Fruit fly (Drosophila melanogaster) whole organism, embryonic: ENCODE data around the gene CG15891.

ENCODE experiments used
- Atf3 ChIP-seq: fragments of 200-800 bp; sonication (Bioruptor generic); optimal IDR thresholded peaks from 3 replicates; lab custom pipeline; 2016; ENCODE audit warnings: missing biosample characterization, missing genetic modification characterization
- CG10209 ChIP-seq: fragments of 200-800 bp; sonication (Bioruptor generic); optimal IDR thresholded peaks from 3 replicates; lab custom pipeline; 2017; ENCODE audit warnings: missing biosample characterization, mild to moderate bottlenecking, missing genetic modification characterization, missing genetic modification reagents
- CG11093 ChIP-seq: fragments of 200-800 bp; sonication (Bioruptor generic); IDR thresholded peaks from 3 replicates; pipeline ENCODE4 v1.3.6; 2022; ENCODE audit warnings: missing biosample characterization, missing genetic modification characterization
- CG11560 ChIP-seq: fragments of 200-800 bp; sonication (Bioruptor generic); IDR thresholded peaks from 3 replicates; pipeline ENCODE4 v1.3.6; 2022; ENCODE audit warnings: missing biosample characterization, missing genetic modification characterization
- CG13287 ChIP-seq: fragments of 200-800 bp; sonication (Bioruptor generic); IDR thresholded peaks from 2 replicates; pipeline ENCODE4 v1.3.6; 2022; ENCODE audit warnings: missing biosample characterization, missing genetic modification characterization; ENCODE audit not compliant: partially characterized antibody
- CG15011 ChIP-seq: fragments of 200-800 bp; sonication (Bioruptor generic); optimal IDR thresholded peaks from 3 replicates; lab custom pipeline; 2018; ENCODE audit warnings: missing biosample characterization, mild to moderate bottlenecking, missing genetic modification characterization
- CG15479 ChIP-seq: fragments of 200-800 bp; sonication (Bioruptor generic); optimal IDR thresholded peaks from 3 replicates; lab custom pipeline; 2019; ENCODE audit warnings: missing biosample characterization, mild to moderate bottlenecking, missing genetic modification characterization, moderate library complexity
- CG1792 ChIP-seq: fragments of 200-800 bp; sonication (Bioruptor generic); optimal IDR thresholded peaks from 2 replicates; lab custom pipeline; 2016; ENCODE audit warnings: missing biosample characterization, missing genetic modification characterization
- CG2202 ChIP-seq: fragments of 200-800 bp; sonication (Bioruptor generic); optimal IDR thresholded peaks from 2 replicates; lab custom pipeline; 2018; ENCODE audit warnings: missing biosample characterization, mild to moderate bottlenecking, missing genetic modification characterization
- CG30020 ChIP-seq: fragments of 200-800 bp; optimal IDR thresholded peaks from 2 replicates; lab custom pipeline; 2019; ENCODE audit warnings: missing biosample characterization, mild to moderate bottlenecking, missing genetic modification characterization, moderate library complexity
- CG32772 ChIP-seq: fragments of 200-800 bp; sonication (Bioruptor generic); IDR thresholded peaks from 2 replicates; pipeline ENCODE4 v1.3.6; 2022; ENCODE audit warnings: missing biosample characterization, missing genetic modification characterization
- CG42726 ChIP-seq: fragments of 200-800 bp; sonication (Bioruptor generic); IDR thresholded peaks from 2 replicates; pipeline ENCODE4 v1.3.6; 2022; ENCODE audit warnings: missing biosample characterization, missing genetic modification characterization; ENCODE audit not compliant: partially characterized antibody
- CG4854 ChIP-seq: fragments of 200-800 bp; sonication (Bioruptor generic); optimal IDR thresholded peaks from 2 replicates; lab custom pipeline; 2016; ENCODE audit warnings: missing biosample characterization, missing genetic modification characterization, inconsistent platforms
- CG9797 ChIP-seq: fragments of 200-800 bp; sonication (Bioruptor generic); optimal IDR thresholded peaks from 3 replicates; lab custom pipeline; 2018; ENCODE audit warnings: missing biosample characterization, mild to moderate bottlenecking, missing genetic modification characterization
- CTCF ChIP-seq: fragments of 200-800 bp; sonication (Bioruptor generic); optimal IDR thresholded peaks from 2 replicates; lab custom pipeline; 2017; ENCODE audit warnings: missing biosample characterization, mild to moderate bottlenecking, missing genetic modification characterization, moderate library complexity
- D19B ChIP-seq: fragments of 200-800 bp; sonication (Bioruptor generic); optimal IDR thresholded peaks from 2 replicates; lab custom pipeline; 2017; ENCODE audit warnings: missing biosample characterization, mild to moderate bottlenecking, missing genetic modification characterization
- Dbx ChIP-seq: fragments of 200-800 bp; sonication (Bioruptor generic); IDR thresholded peaks from 3 replicates; pipeline ENCODE4 v1.3.6; 2022; ENCODE audit warnings: missing biosample characterization, missing genetic modification characterization
- H2.0 ChIP-seq: fragments of 200-800 bp; sonication (Bioruptor generic); IDR thresholded peaks from 2 replicates; pipeline ENCODE4 v1.3.6; 2022; ENCODE audit warnings: missing biosample characterization, missing genetic modification characterization
- HLH4C ChIP-seq: fragments of 200-800 bp; sonication (Bioruptor generic); IDR thresholded peaks from 3 replicates; pipeline ENCODE4 v1.3.6; 2022; ENCODE audit warnings: missing biosample characterization, missing genetic modification characterization; ENCODE audit not compliant: partially characterized antibody
- HmgZ ChIP-seq: fragments of 200-800 bp; sonication (Bioruptor generic); optimal IDR thresholded peaks from 2 replicates; lab custom pipeline; 2018; ENCODE audit warnings: missing biosample characterization, mild to moderate bottlenecking, missing genetic modification characterization
- Hmr ChIP-seq: fragments of 200-800 bp; sonication (Bioruptor generic); optimal IDR thresholded peaks from 3 replicates; lab custom pipeline; 2017; ENCODE audit warnings: mild to moderate bottlenecking, missing biosample characterization, missing genetic modification reagents, missing genetic modification characterization
- Hr78 ChIP-seq, 2 experiments: fragments of 200-800 bp in 1 of 2; fragments of >200 bp in 1 of 2; sonication (Bioruptor generic) in 1 of 2; optimal IDR thresholded peaks; 2 replicates each; lab custom pipeline; 2017 to 2019; ENCODE audit warnings: missing biosample characterization in 2 of 2, missing genetic modification characterization in 2 of 2, mild to moderate bottlenecking in 1 of 2, moderate library complexity in 1 of 2
- Lhr ChIP-seq: fragments of 200-800 bp; sonication (Bioruptor generic); optimal IDR thresholded peaks from 3 replicates; lab custom pipeline; 2017; ENCODE audit warnings: mild to moderate bottlenecking, missing biosample characterization, missing genetic modification reagents, missing genetic modification characterization
- Mrtf ChIP-seq: fragments of 200-800 bp; sonication (Bioruptor generic); IDR thresholded peaks from 3 replicates; pipeline ENCODE4 v1.3.6; 2022; ENCODE audit warnings: missing biosample characterization, missing genetic modification characterization
- Rfx ChIP-seq: fragments of 200-800 bp; sonication (Bioruptor generic); IDR thresholded peaks from 2 replicates; pipeline ENCODE4 v1.3.6; 2022; ENCODE audit warnings: missing biosample characterization, missing genetic modification characterization
- Rx ChIP-seq: fragments of 200-800 bp; sonication (Bioruptor generic); IDR thresholded peaks from 2 replicates; pipeline ENCODE4 v1.3.6; 2022; ENCODE audit warnings: missing biosample characterization, missing genetic modification characterization
- al ChIP-seq: fragments of 200-800 bp; sonication (Bioruptor generic); IDR thresholded peaks from 2 replicates; pipeline ENCODE4 v1.3.6; 2022; ENCODE audit warnings: missing biosample characterization, missing genetic modification characterization
- bsh ChIP-seq, 2 experiments: fragments of 200-800 bp; sonication (Bioruptor generic); optimal IDR thresholded peaks; 2 replicates each; lab custom pipeline; 2017 to 2018; ENCODE audit warnings: mild to moderate bottlenecking in 2 of 2, missing biosample characterization in 2 of 2, missing genetic modification characterization in 2 of 2, moderate library complexity in 1 of 2
- caup ChIP-seq: fragments of 200-800 bp; sonication (Bioruptor generic); optimal IDR thresholded peaks from 3 replicates; lab custom pipeline; 2017; ENCODE audit warnings: missing biosample characterization, mild to moderate bottlenecking, missing genetic modification characterization, moderate library complexity; ENCODE audit not compliant: severe bottlenecking
- dmrt11E ChIP-seq: fragments of 200-800 bp; sonication (Bioruptor generic); optimal IDR thresholded peaks from 3 replicates; lab custom pipeline; 2018; ENCODE audit warnings: missing biosample characterization, mild to moderate bottlenecking, missing genetic modification characterization, moderate library complexity
- dpn ChIP-seq, 2 experiments: fragments of 200-800 bp; sonication (Bioruptor generic); optimal IDR thresholded peaks; 3 replicates each; lab custom pipeline; 2016; ENCODE audit warnings: missing biosample characterization in 2 of 2, missing genetic modification characterization in 2 of 2
- emc ChIP-seq: fragments of 200-800 bp; sonication (Bioruptor generic); optimal IDR thresholded peaks from 2 replicates; lab custom pipeline; 2016; ENCODE audit warnings: missing biosample characterization, missing genetic modification characterization
- ftz-f1 ChIP-seq: fragments of 200-800 bp; sonication (Bioruptor generic); optimal IDR thresholded peaks from 2 replicates; lab custom pipeline; 2016; ENCODE audit warnings: missing biosample characterization, missing genetic modification characterization
- gsb-n ChIP-seq: fragments of 200-800 bp; sonication (Bioruptor generic); optimal IDR thresholded peaks from 3 replicates; lab custom pipeline; 2018; ENCODE audit warnings: missing biosample characterization, mild to moderate bottlenecking, missing genetic modification characterization
- ham ChIP-seq: fragments of 200-800 bp; sonication (Bioruptor generic); IDR thresholded peaks from 2 replicates; pipeline ENCODE4 v1.3.6; 2022; ENCODE audit warnings: missing biosample characterization, missing genetic modification characterization
- lilli ChIP-seq: fragments of 200-800 bp; sonication (Bioruptor generic); optimal IDR thresholded peaks from 3 replicates; lab custom pipeline; 2016; ENCODE audit warnings: missing biosample characterization, missing genetic modification characterization
- lola ChIP-seq, 3 experiments: fragments of >200 bp in 2 of 3; fragments of 200-800 bp in 1 of 3; sonication (Bioruptor generic) in 1 of 3; optimal IDR thresholded peaks; 2 replicates each; lab custom pipeline; 2017 to 2019; ENCODE audit warnings: missing biosample characterization in 3 of 3, missing genetic modification characterization in 3 of 3, mild to moderate bottlenecking in 1 of 3, moderate library complexity in 1 of 3
- maf-S ChIP-seq: fragments of 200-800 bp; sonication (Bioruptor generic); optimal IDR thresholded peaks from 2 replicates; lab custom pipeline; 2016; ENCODE audit warnings: missing biosample characterization, missing genetic modification characterization
- mirr ChIP-seq: fragments of 200-800 bp; sonication (Bioruptor generic); optimal IDR thresholded peaks from 3 replicates; lab custom pipeline; 2018; ENCODE audit warnings: missing biosample characterization, mild to moderate bottlenecking, missing genetic modification characterization
- nom ChIP-seq: fragments of 200-800 bp; sonication (Bioruptor generic); optimal IDR thresholded peaks from 2 replicates; lab custom pipeline; 2017; ENCODE audit warnings: missing biosample characterization, missing genetic modification characterization, mild to moderate bottlenecking, moderate library complexity, missing genetic modification reagents
- rib ChIP-seq: fragments of 200-800 bp; sonication (Bioruptor generic); IDR thresholded peaks from 2 replicates; pipeline ENCODE4 v1.3.6; 2022; ENCODE audit warnings: missing biosample characterization, missing genetic modification characterization
- sc ChIP-seq, 3 experiments: fragments of >200 bp in 2 of 3; fragments of 200-800 bp in 1 of 3; sonication (Bioruptor generic) in 1 of 3; optimal IDR thresholded peaks; 2 replicates in 2 of 3; 3 replicates in 1 of 3; lab custom pipeline; 2017; ENCODE audit warnings: mild to moderate bottlenecking in 1 of 3, missing biosample characterization in 1 of 3, missing genetic modification characterization in 1 of 3, missing genetic modification reagents in 1 of 3
- sisA ChIP-seq: fragments of 200-800 bp; sonication (Bioruptor generic); IDR thresholded peaks from 2 replicates; pipeline ENCODE4 v1.3.6; 2022; ENCODE audit warnings: missing biosample characterization, missing genetic modification characterization
- sqz ChIP-seq: fragments of 200-800 bp; sonication (Bioruptor generic); optimal IDR thresholded peaks from 3 replicates; lab custom pipeline; 2018; ENCODE audit warnings: missing biosample characterization, mild to moderate bottlenecking, missing genetic modification characterization
- stwl ChIP-seq: fragments of 200-800 bp; sonication (Bioruptor generic); optimal IDR thresholded peaks from 3 replicates; lab custom pipeline; 2018; ENCODE audit warnings: missing biosample characterization, mild to moderate bottlenecking, missing genetic modification characterization, moderate library complexity
- tgo ChIP-seq: fragments of 200-800 bp; sonication (Bioruptor generic); IDR thresholded peaks from 3 replicates; pipeline ENCODE4 v1.3.6; 2022; ENCODE audit warnings: missing biosample characterization, missing genetic modification characterization
- trem ChIP-seq: fragments of 200-800 bp; optimal IDR thresholded peaks from 3 replicates; lab custom pipeline; 2019; ENCODE audit warnings: missing biosample characterization, mild to moderate bottlenecking, missing genetic modification characterization, moderate library complexity
- trh ChIP-seq: fragments of 200-800 bp; sonication (Bioruptor generic); optimal IDR thresholded peaks from 2 replicates; lab custom pipeline; 2016; ENCODE audit warnings: missing biosample characterization, missing genetic modification characterization
- wor ChIP-seq: fragments of 200-800 bp; sonication (Bioruptor generic); IDR thresholded peaks from 2 replicates; pipeline ENCODE4 v1.3.6; 2022; ENCODE audit warnings: missing biosample characterization, missing genetic modification characterization

Gene CG15891

dm6 chrX:6291083-6291699, 4.0 kb downstream of the CG15891 start, which contains the start of the genes Rpt4 and mldr (continued):
- TF ChIP-seq tgo (GFP tag; lab: Robert Waterston, UW) = no peak
- TF ChIP-seq CG32772 (GFP tag; lab: Robert Waterston, UW) = no peak
- TF ChIP-seq bsh (GFP tag; optimal IDR thresholded peaks at IDR 0.05; lab: Kevin White, UChicago) = no peak
- no peak for TF ChIP-seq Hr78 (GFP tag; optimal IDR thresholded peaks at IDR 0.05; lab: Kevin White, UChicago)
- TF ChIP-seq stwl (tag; lab: Kevin White, UChicago) = peak; percentile 38
- no peak for TF ChIP-seq CG11560
- peak; percentile 19 for TF ChIP-seq nom (GFP tag; lab: Kevin White, UChicago)
- TF ChIP-seq trh (GFP tag; lab: Kevin White, UChicago) = no peak
- TF ChIP-seq CG2202 = no peak
- 0 out of 2 replicates have a peak, but pooled peaks have one; percentile 28 for TF ChIP-seq CG42726 (GFP tag; lab: Robert Waterston, UW)
- no peak for TF ChIP-seq CG11093
- no peak for TF ChIP-seq sc (optimal IDR thresholded peaks at IDR 0.05; lab: Kevin White, UChicago)
- no peak for TF ChIP-seq sc (GFP tag; optimal IDR thresholded peaks at IDR 0.05; lab: Kevin White, UChicago)
- TF ChIP-seq HmgZ (tag; lab: Kevin White, UChicago) = peak; percentile 61
- peak; percentile 37 for TF ChIP-seq trem
- TF ChIP-seq al (GFP tag; lab: Robert Waterston, UW) = no peak
- no peak for TF ChIP-seq mirr
- TF ChIP-seq Hmr (GFP tag; lab: Kevin White, UChicago) = no peak
- no peak for TF ChIP-seq ham (GFP tag; lab: Robert Waterston, UW)
- TF ChIP-seq D19B = no peak
- TF ChIP-seq H2.0 (GFP tag; lab: Robert Waterston, UW) = no peak
- no peak for TF ChIP-seq CG4854 (GFP tag; lab: Kevin White, UChicago)
- TF ChIP-seq CG1792 (GFP tag; lab: Kevin White, UChicago) = no peak
- TF ChIP-seq caup (GFP tag; lab: Kevin White, UChicago) = no peak
- TF ChIP-seq CTCF (GFP tag; lab: Kevin White, UChicago) = peak; percentile 8
- TF ChIP-seq Rfx = 0 out of 2 replicates have a peak, but pooled peaks have one; percentile 16
- no peak for TF ChIP-seq Mrtf (GFP tag; lab: Robert Waterston, UW)
- TF ChIP-seq emc (GFP tag; lab: Kevin White, UChicago) = no peak
- TF ChIP-seq ftz-f1 = no peak
- peak; percentile 67 for TF ChIP-seq CG15479 (GFP tag; lab: Kevin White, UChicago)
- TF ChIP-seq CG10209 (GFP tag; lab: Kevin White, UChicago) = no peak
- TF ChIP-seq CG15011 = no peak
- TF ChIP-seq lola (GFP tag; optimal IDR thresholded peaks at IDR 0.05; lab: Kevin White, UChicago) = no peak
- TF ChIP-seq HLH4C (GFP tag; lab: Robert Waterston, UW) = no peak
- TF ChIP-seq CG30020 (tag; lab: Kevin White, UChicago) = no peak
- no peak for TF ChIP-seq dpn (GFP tag; optimal IDR thresholded peaks at IDR 0.05; lab: Kevin White, UChicago)
- TF ChIP-seq rib = no peak
- no peak for TF ChIP-seq Rx (GFP tag; lab: Robert Waterston, UW)
- TF ChIP-seq CG13287 (GFP tag; lab: Robert Waterston, UW) = peak; percentile 55; the same call in 1 of the 2 replicates
- TF ChIP-seq Lhr = peak; percentile 68
- no peak for TF ChIP-seq wor (GFP tag; lab: Robert Waterston, UW)
- TF ChIP-seq lilli (GFP tag; lab: Kevin White, UChicago) = no peak
- TF ChIP-seq sisA (GFP tag; lab: Robert Waterston, UW) = no peak
- TF ChIP-seq dmrt11E (tag; lab: Kevin White, UChicago) = no peak
- no peak for TF ChIP-seq Dbx (GFP tag; lab: Robert Waterston, UW)
- no peak for TF ChIP-seq maf-S
- no peak for TF ChIP-seq Atf3 (GFP tag; lab: Kevin White, UChicago)
- TF ChIP-seq sqz (GFP tag; lab: Kevin White, UChicago) = no peak
- TF ChIP-seq CG9797 (GFP tag; lab: Kevin White, UChicago) = peak; percentile 93
- TF ChIP-seq gsb-n = no peak
